Worm (Caenorhabditis elegans): Measurements from ENCODE around the gene F36H5.8.

- no peak for TF ChIP-seq him-1 (tag; optimal IDR thresholded peaks at IDR 0.05)
- TF ChIP-seq dao-5 (tag; optimal IDR thresholded peaks at IDR 0.05): no peak
These were observed 9.1 kb upstream of the F36H5.8 start, which contains the start of gene F36H5.18 for ce11 chrII:1759602-1760001.

All from whole organism, L4/young adult.